Fruit fly (Drosophila melanogaster) whole organism, adult: ENCODE results near the gene raskol.

Experiments
- CG11617 ChIP-seq: fragments of 200-800 bp; sonication (Bioruptor generic); optimal IDR thresholded peaks from 2 replicates; lab custom pipeline; 2017; ENCODE audit warnings: mild to moderate bottlenecking, missing biosample characterization, missing genetic modification reagents, missing genetic modification characterization
- CG12768 ChIP-seq: fragments of 200-800 bp; sonication (Bioruptor generic); optimal IDR thresholded peaks from 2 replicates; lab custom pipeline; 2017; ENCODE audit warnings: missing biosample characterization, missing genetic modification characterization, mild to moderate bottlenecking, moderate library complexity, missing genetic modification reagents
- CG14711 ChIP-seq: fragments of 200-800 bp; sonication (Bioruptor generic); optimal IDR thresholded peaks from 2 replicates; lab custom pipeline; 2018; ENCODE audit warnings: missing biosample characterization, mild to moderate bottlenecking, missing genetic modification characterization, moderate library complexity
- CG1620 ChIP-seq: fragments of 200-800 bp; sonication (Bioruptor generic); optimal IDR thresholded peaks from 2 replicates; lab custom pipeline; 2016; ENCODE audit warnings: missing biosample characterization, missing genetic modification characterization
- CG33017 ChIP-seq: fragments of 200-800 bp; sonication (Bioruptor generic); optimal IDR thresholded peaks from 2 replicates; lab custom pipeline; 2018; ENCODE audit warnings: missing biosample characterization, mild to moderate bottlenecking, missing genetic modification characterization, moderate library complexity
- CG5204 ChIP-seq: fragments of 200-800 bp; sonication (Bioruptor generic); optimal IDR thresholded peaks from 2 replicates; lab custom pipeline; 2016; ENCODE audit warnings: missing biosample characterization, missing genetic modification characterization
- CG7045 ChIP-seq: fragments of 200-800 bp; sonication (Bioruptor generic); optimal IDR thresholded peaks from 2 replicates; lab custom pipeline; 2017; ENCODE audit warnings: missing biosample characterization, mild to moderate bottlenecking, missing genetic modification characterization
- CG7101 ChIP-seq: fragments of 200-800 bp; sonication (Bioruptor generic); optimal IDR thresholded peaks from 2 replicates; lab custom pipeline; 2018; ENCODE audit warnings: missing biosample characterization, mild to moderate bottlenecking, missing genetic modification characterization, moderate library complexity
- Clk ChIP-seq: fragments of 200-800 bp; sonication (Bioruptor generic); optimal IDR thresholded peaks from 2 replicates; lab custom pipeline; 2017; ENCODE audit warnings: missing biosample characterization, missing genetic modification characterization
- Crg-1 ChIP-seq: fragments of 200-800 bp; sonication (Bioruptor generic); optimal IDR thresholded peaks from 2 replicates; lab custom pipeline; 2016; ENCODE audit warnings: missing biosample characterization, missing genetic modification characterization
- Hr96 ChIP-seq: fragments of 200-800 bp; sonication (Bioruptor generic); optimal IDR thresholded peaks from 2 replicates; lab custom pipeline; 2016; ENCODE audit warnings: missing biosample characterization, missing genetic modification characterization
- Mnt ChIP-seq: fragments of 200-800 bp; sonication (Bioruptor generic); optimal IDR thresholded peaks from 2 replicates; lab custom pipeline; 2016; ENCODE audit warnings: missing biosample characterization, mild to moderate bottlenecking, missing genetic modification characterization
- bab1 ChIP-seq: fragments of 200-800 bp; sonication (Bioruptor generic); optimal IDR thresholded peaks from 3 replicates; lab custom pipeline; 2019; ENCODE audit warnings: missing biosample characterization, mild to moderate bottlenecking, missing genetic modification characterization, moderate library complexity
- cic ChIP-seq: fragments of 200-800 bp; sonication (Bioruptor generic); optimal IDR thresholded peaks from 2 replicates; lab custom pipeline; 2017; ENCODE audit warnings: missing biosample characterization, mild to moderate bottlenecking, missing genetic modification characterization, moderate library complexity
- cnc ChIP-seq, 2 experiments: fragments of >200 bp; optimal IDR thresholded peaks; 2 replicates each; lab custom pipeline; 2017
- kay ChIP-seq: fragments of 200-800 bp; sonication (Bioruptor generic); peaks from one replicate; lab custom pipeline; 2016; ENCODE audit warnings: missing biosample characterization, missing genetic modification characterization, borderline replicate concordance
- ovo ChIP-seq: fragments of 200-800 bp; sonication (Bioruptor generic); optimal IDR thresholded peaks from 2 replicates; lab custom pipeline; 2016; ENCODE audit warnings: missing biosample characterization, missing genetic modification characterization
- pad ChIP-seq: fragments of 200-800 bp; sonication (Bioruptor generic); optimal IDR thresholded peaks from 3 replicates; lab custom pipeline; 2017; ENCODE audit warnings: missing biosample characterization, missing genetic modification characterization, mild to moderate bottlenecking, moderate library complexity, missing genetic modification reagents
- tj ChIP-seq: fragments of 200-800 bp; sonication (Bioruptor generic); optimal IDR thresholded peaks from 3 replicates; lab custom pipeline; 2017; ENCODE audit warnings: missing biosample characterization, mild to moderate bottlenecking, missing genetic modification characterization, moderate library complexity
- toe ChIP-seq: fragments of 200-800 bp; sonication (Bioruptor generic); optimal IDR thresholded peaks from 2 replicates; lab custom pipeline; 2016; ENCODE audit warnings: missing biosample characterization, missing genetic modification characterization

raskol gene

DNA sequence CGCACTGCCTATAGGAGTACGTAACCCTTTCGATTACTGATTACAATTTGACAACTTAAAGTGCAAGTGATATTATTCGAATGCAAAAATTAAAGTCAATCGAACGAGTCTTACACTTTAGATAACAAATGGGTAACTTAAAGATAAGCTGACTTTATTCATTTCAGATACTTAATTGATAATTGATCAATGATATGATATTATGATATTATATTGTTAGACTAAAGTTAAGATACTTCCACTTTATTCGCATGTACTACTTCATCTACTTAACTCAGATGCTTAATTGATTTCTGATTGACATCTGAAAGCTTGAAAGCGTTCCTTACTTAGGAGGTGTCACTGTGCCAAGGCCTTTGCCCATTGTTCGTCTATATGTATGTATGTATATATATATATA, 23.8 kb upstream of the raskol start:
- TF ChIP-seq Crg-1 (GFP tag; lab: Kevin White, UChicago) (no peak), toe (GFP tag; lab: Kevin White, UChicago) (no peak), pad (no peak), ovo (GFP tag; lab: Kevin White, UChicago) (no peak), CG7045 (GFP tag; lab: Kevin White, UChicago) (no peak), CG7101 (no peak), Mnt (no peak), CG1620 (no peak), kay (GFP tag; lab: Kevin White, UChicago) (no peak)

DNA sequence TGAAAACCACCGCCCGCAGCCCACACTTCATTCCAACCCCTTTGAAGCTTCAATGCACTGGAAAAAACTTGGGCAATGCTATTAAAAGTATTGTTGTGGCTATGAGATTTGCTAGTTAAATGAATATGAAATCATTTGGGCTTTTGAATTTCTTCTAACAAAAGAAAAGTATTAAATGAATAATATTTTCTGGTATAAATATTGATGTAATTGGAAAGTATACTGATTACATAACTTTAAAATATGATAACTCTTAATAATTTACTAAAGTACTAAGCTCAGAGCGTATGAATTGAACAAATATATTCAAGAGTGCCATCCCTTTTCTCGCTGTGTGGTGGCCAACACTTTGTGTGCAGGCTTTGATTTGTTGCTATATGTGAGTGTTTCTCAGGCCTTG, 17.2 kb upstream of the raskol start:
- no peak for TF ChIP-seq Hr96
- peak; percentile 9 for TF ChIP-seq CG5204 (GFP tag; lab: Kevin White, UChicago)

DNA sequence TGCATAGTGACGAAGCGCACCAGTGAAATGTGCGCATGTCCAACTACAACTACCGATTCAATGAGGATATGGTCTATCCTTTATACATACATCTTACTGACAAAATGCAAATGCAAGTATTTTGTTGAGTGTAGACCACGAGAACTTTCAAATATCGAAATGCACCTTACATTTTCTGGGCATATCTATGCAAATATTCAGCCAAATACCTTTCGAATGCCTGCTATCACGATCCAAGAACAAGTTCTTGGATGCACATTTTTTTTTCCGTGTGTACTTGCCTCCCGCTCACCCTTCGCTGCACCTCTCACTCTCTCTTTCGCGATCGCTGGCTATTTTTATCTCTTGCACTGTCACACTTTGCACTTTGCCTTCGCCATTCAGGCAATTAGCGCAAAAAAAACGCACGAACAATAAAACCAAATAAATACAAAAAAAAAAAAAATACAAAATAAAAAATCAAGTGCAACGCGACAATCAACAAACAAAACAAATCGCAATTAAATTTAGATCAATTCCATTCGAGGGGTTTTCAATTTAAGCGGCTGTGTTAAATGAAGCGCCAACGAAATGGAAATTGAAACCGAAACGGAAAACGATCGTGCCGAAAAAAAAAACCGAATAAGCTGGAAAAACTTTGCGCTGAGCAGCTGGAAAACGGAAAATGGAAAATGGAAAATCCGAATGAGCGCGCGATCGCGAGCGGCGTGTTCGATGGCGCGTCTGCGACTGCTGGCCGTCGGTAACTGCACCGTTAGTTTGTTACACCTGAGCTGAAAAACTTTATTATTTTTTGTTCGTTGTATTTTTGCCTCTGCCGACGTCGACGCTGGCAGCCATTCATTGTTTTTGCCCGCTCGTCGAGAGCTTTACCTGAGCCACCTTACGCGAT, 15.7 kb upstream of the raskol start:
- TF ChIP-seq CG1620 = no peak
- no peak for TF ChIP-seq pad
- no peak for TF ChIP-seq cnc (optimal IDR thresholded peaks at IDR 0.05; lab: Kevin White, UChicago)
- no peak for TF ChIP-seq toe (GFP tag; lab: Kevin White, UChicago)
- TF ChIP-seq CG5204 (GFP tag; lab: Kevin White, UChicago) = peak; percentile 3
- TF ChIP-seq kay (GFP tag; lab: Kevin White, UChicago) = peak; percentile 33
- no peak for TF ChIP-seq bab1 (GFP tag; lab: Kevin White, UChicago)
- no peak for TF ChIP-seq Crg-1 (GFP tag; lab: Kevin White, UChicago)
- TF ChIP-seq CG33017 (tag; lab: Kevin White, UChicago) = no peak
- TF ChIP-seq CG14711 (tag; lab: Kevin White, UChicago) = no peak
- no peak for TF ChIP-seq CG11617 (GFP tag; lab: Kevin White, UChicago)
- TF ChIP-seq ovo (GFP tag; lab: Kevin White, UChicago) = peak; percentile 98
- TF ChIP-seq CG7045 (GFP tag; lab: Kevin White, UChicago) = no peak
- TF ChIP-seq Hr96 = peak; percentile 23
- TF ChIP-seq CG12768 (GFP tag; lab: Kevin White, UChicago) = no peak
- no peak for TF ChIP-seq CG7101
- TF ChIP-seq tj = peak; percentile 32
- TF ChIP-seq Mnt = no peak
- TF ChIP-seq cic (GFP tag; lab: Kevin White, UChicago) = no peak
- no peak for TF ChIP-seq Clk (GFP tag; lab: Kevin White, UChicago)

DNA sequence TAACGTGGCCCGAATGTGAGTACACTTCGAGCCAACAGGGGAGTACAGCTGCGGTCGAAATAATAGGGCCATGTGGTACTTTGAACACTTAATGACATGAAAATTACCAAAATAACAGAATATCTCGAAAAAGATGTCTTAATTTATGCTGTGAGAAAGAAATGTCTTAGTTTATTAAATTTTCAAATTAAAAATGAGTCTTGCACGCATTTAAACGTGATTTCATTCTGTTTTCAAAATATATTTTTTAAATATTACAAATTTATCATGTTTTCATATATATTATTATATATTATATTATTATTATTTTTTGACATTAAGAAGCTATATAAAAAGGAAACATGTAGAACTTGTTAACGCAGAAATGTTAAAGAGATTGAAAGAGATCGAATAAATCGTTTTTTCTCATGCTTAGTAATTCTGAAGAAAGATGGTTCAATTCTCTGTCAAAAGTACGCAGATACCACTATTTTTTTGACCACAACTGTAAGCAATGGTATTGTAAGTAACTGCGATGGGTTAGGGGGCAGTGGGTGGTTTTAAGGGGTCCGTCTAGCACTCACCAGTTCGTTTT, 15.0 kb upstream of the raskol start:
- peak; percentile 27 for TF ChIP-seq CG14711 (tag; lab: Kevin White, UChicago)
- no peak for TF ChIP-seq Crg-1 (GFP tag; lab: Kevin White, UChicago)
- peak; percentile 30 for TF ChIP-seq pad
- peak; percentile 24 for TF ChIP-seq CG7101
- TF ChIP-seq cic (GFP tag; lab: Kevin White, UChicago) = no peak
- peak; percentile 68 for TF ChIP-seq bab1 (GFP tag; lab: Kevin White, UChicago)

DNA sequence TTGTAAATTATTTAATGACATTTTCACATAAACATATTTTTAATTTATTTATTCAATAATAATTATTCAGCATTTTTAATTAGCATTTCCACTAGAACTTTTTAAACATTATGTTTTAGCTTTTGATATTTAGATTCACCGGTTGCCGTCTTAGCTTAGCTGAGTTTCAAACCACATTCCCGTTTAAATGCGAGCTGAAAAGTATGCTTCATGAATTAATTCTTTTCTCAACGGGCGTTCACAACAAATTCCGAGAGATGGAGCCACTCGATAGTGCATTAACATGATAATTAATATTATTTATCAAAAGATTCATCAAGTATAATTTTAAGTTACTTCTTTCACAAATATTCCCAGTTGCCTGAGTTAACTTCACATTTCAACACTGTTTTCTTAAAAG, 14.3 kb upstream of the raskol start:
- TF ChIP-seq cnc (optimal IDR thresholded peaks at IDR 0.05; lab: Kevin White, UChicago) = no peak
- TF ChIP-seq CG7101 = no peak
- TF ChIP-seq CG11617 (GFP tag; lab: Kevin White, UChicago) = no peak
- no peak for TF ChIP-seq CG7045 (GFP tag; lab: Kevin White, UChicago)
- TF ChIP-seq toe (GFP tag; lab: Kevin White, UChicago) = no peak
- no peak for TF ChIP-seq kay (GFP tag; lab: Kevin White, UChicago)
- TF ChIP-seq Crg-1 (GFP tag; lab: Kevin White, UChicago) = no peak
- TF ChIP-seq bab1 (GFP tag; lab: Kevin White, UChicago) = no peak
- TF ChIP-seq cic (GFP tag; lab: Kevin White, UChicago) = no peak
- TF ChIP-seq tj = no peak
- no peak for TF ChIP-seq CG33017 (tag; lab: Kevin White, UChicago)
- TF ChIP-seq Clk (GFP tag; lab: Kevin White, UChicago) = no peak
- TF ChIP-seq CG5204 (GFP tag; lab: Kevin White, UChicago) = no peak

DNA sequence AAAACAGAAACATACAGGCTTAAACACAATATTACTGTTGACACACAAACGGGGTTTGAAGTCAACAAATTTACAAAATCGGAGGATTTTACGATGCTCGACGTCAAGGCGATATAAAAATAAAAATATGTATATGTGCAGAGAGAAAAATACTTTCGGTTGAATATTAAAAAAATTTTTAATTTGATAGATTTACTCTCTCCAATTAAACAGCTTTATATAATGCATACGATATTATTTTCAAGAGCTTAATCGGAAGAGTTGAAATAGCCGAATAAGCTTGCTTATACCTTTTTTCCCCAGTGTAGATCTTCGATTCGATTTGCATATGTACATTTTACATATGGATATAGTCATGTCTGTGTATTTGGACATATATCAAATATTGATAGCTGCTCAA, 13.3 kb upstream of the raskol start:
- no peak for TF ChIP-seq CG1620
- TF ChIP-seq CG14711 (tag; lab: Kevin White, UChicago) = no peak
- TF ChIP-seq Hr96 = no peak
- peak; percentile 63 for TF ChIP-seq kay (GFP tag; lab: Kevin White, UChicago)
- TF ChIP-seq tj = no peak
- TF ChIP-seq CG33017 (tag; lab: Kevin White, UChicago) = peak; percentile 39
- TF ChIP-seq CG12768 (GFP tag; lab: Kevin White, UChicago) = no peak
- no peak for TF ChIP-seq Crg-1 (GFP tag; lab: Kevin White, UChicago)
- no peak for TF ChIP-seq pad
- peak; percentile 43 for TF ChIP-seq CG7101
- no peak for TF ChIP-seq cnc (optimal IDR thresholded peaks at IDR 0.05; lab: Kevin White, UChicago)
